Worm (Caenorhabditis elegans): ENCODE measurements around the gene Y46H3A.4.

Gene Y46H3A.4

ce11 chrV:1845977-1846376 is 35.0 kb upstream of the Y46H3A.4 start, which contains the start of gene T10B5.7:
TSS of gene T10B5.7 (plus strand) at chrV:1846201.
- TF ChIP-seq ama-1 (optimal IDR thresholded peaks at IDR 0.05) (no peak), pqm-1 (tag; optimal IDR thresholded peaks at IDR 0.05) (peak; percentile 62), dve-1 (tag; optimal IDR thresholded peaks at IDR 0.05; ENCODE audit: insufficient read depth) (peak; percentile 2), ces-1 (GFP tag; optimal IDR thresholded peaks at IDR 0.05) (no peak), nhr-28 (tag; optimal IDR thresholded peaks at IDR 0.05) (peak; percentile 75), dmd-6 (GFP tag; IDR thresholded peaks at IDR 0.05) (peak; percentile 19; the same call in 1 of the 2 replicates)

DNA sequence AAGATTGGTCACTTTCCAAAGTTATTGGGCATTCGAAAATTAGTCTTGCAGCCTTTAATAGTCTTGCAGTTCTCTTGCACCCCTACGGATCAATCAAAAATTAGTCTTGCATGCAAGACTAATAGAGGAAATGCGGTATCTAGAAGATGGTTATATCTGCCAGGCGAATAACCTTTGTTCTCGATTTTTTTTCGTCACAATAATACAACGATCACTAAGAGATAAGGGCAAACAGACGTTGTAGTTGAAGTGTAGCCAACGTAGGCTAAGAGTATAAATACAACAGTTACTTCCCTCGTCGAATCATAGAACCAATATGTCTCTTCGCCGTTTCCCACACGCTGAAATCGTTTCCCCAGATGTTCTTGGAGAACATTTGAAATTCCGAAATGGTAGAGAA is 30.8 kb upstream of the Y46H3A.4 start, which contains the start of gene T10B5.8:
Gene T10B5.8 (plus strand): TSS at position 301 of the 400 bp plus-strand sequence.
- TF ChIP-seq ztf-7 (tag; optimal IDR thresholded peaks at IDR 0.05) (no peak), nhr-42 (GFP tag; IDR thresholded peaks at IDR 0.05) (no peak), aha-1 (tag) (peak; percentile 3), nhr-28 (tag; optimal IDR thresholded peaks at IDR 0.05) (peak; percentile 66)

DNA sequence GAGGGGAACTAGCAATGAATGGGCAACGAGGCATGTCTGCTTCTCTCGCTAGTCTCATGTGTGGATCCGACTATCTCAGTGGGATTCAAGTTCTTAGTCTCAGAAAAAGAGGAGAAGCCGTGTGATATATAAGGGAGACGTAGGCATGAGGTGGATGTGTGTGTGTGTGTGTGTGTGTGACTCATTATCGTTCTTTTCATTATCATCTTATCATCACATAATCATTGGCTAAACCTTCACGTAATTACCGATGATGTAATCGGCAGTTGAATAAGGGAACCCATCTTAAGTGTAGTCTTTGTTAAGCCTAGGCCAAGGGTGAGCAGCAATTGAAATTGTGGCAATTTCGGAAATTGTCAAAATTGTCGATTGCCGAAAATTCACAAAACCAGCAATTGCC is 19.0 kb upstream of the Y46H3A.4 start, which contains the start of gene Y32G9B.1:
Gene Y32G9B.1 (minus strand): TSS at position 101 of the 400 bp plus-strand sequence.
- TF ChIP-seq R02D3.7 (tag; optimal IDR thresholded peaks at IDR 0.05) (no peak), ces-1 (GFP tag; optimal IDR thresholded peaks at IDR 0.05) (no peak), mdl-1 (tag; optimal IDR thresholded peaks at IDR 0.05) (peak in 1 of 2 experiments; percentile 20), ama-1 (optimal IDR thresholded peaks at IDR 0.05) (no peak), hlh-30 (tag; optimal IDR thresholded peaks at IDR 0.05; ENCODE audit: insufficient read depth) (peak; percentile 11), ztf-11 (tag; optimal IDR thresholded peaks at IDR 0.05) (no peak), nhr-28 (tag; optimal IDR thresholded peaks at IDR 0.05) (peak; percentile 3), daf-8 (GFP tag; IDR thresholded peaks at IDR 0.05) (no peak), mxl-3 (GFP tag; optimal IDR thresholded peaks at IDR 0.05) (peak; percentile 80), jun-1 (tag; optimal IDR thresholded peaks at IDR 0.05) (no peak)

DNA sequence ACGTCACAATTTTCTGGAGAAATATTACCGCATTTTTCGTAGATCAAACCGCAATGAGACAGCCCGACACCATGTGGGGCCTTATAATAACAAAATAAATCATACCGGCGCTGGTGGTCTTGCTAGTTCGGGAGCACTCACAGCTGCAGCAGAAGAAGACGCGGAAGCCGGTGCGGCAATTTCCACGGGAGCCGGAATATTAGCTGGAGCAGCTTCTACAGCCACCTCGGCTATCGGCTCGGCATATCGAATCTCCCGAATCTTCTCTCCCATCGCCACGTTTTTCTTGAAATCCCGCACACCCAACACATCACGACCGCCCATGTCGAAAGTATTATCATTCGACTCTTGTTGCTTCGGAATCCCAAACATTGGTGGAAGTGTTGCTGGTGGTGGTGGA is 13.6 kb upstream of the Y46H3A.4 start:
- TF ChIP-seq daf-8 (GFP tag; IDR thresholded peaks at IDR 0.05), result no peak
- no peak for TF ChIP-seq lin-15B (tag; optimal IDR thresholded peaks at IDR 0.05)
- 0 out of 2 replicates have a peak, but pooled peaks have one; percentile 14 for TF ChIP-seq ZK337.2 (GFP tag; IDR thresholded peaks at IDR 0.05)
- no peak for TF ChIP-seq hif-1 (tag; optimal IDR thresholded peaks at IDR 0.05)
- peak; percentile 58; the same call in 1 of the 2 replicates for TF ChIP-seq set-16 (GFP tag; IDR thresholded peaks at IDR 0.05)
- TF ChIP-seq jun-1 (tag; optimal IDR thresholded peaks at IDR 0.05), result no peak

DNA sequence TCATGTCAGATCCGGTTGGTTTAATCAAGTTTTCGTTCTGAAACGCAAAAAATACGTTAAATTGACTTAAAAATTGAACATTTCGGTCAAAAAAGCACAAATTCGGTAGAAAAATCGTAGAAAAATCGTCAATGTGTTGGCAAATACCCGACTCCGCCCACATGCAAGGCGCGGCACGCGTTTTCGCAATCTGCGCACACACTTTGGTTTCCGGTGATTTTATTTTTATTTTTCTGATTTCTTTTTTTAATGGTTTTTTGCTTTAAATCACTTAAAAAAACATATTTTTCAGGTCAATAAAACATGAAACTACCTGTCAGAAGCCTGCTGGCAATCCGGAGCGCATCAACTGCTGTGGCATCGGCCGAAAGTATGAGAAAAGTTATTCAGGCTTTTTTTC is 10.4 kb upstream of the Y46H3A.4 start, which contains the start of the genes gly-7 and mrpl-39:
Gene gly-7 (minus strand): TSS at position 37 of the 400 bp plus-strand sequence.
Gene mrpl-39 (plus strand): TSS at position 293 of the 400 bp plus-strand sequence.
- no peak for TF ChIP-seq nhr-77 (tag; optimal IDR thresholded peaks at IDR 0.05)
- TF ChIP-seq zfp-2 (tag; optimal IDR thresholded peaks at IDR 0.05), result no peak
- no peak for TF ChIP-seq ctbp-1 (GFP tag; IDR thresholded peaks at IDR 0.05)
- TF ChIP-seq F44E2.7 (GFP tag; IDR thresholded peaks at IDR 0.05), result no peak
- TF ChIP-seq snpc-1.2 (GFP tag; IDR thresholded peaks at IDR 0.05), result no peak
- no peak for TF ChIP-seq lir-3 (tag; optimal IDR thresholded peaks at IDR 0.05)
- no peak for TF ChIP-seq ceh-82 (tag; optimal IDR thresholded peaks at IDR 0.05)
- TF ChIP-seq nhr-41 (GFP tag; IDR thresholded peaks at IDR 0.05), result no peak
- no peak for TF ChIP-seq lin-29 (GFP tag; IDR thresholded peaks at IDR 0.05)
- TF ChIP-seq ZK337.2 (GFP tag; IDR thresholded peaks at IDR 0.05), result no peak
- TF ChIP-seq ces-1 (GFP tag; optimal IDR thresholded peaks at IDR 0.05), result no peak
- peak; percentile 97 for TF ChIP-seq lin-1 (GFP tag; IDR thresholded peaks at IDR 0.05)
- no peak for TF ChIP-seq nhr-11 (tag; optimal IDR thresholded peaks at IDR 0.05)
- no peak for TF ChIP-seq hlh-30 (tag; optimal IDR thresholded peaks at IDR 0.05; ENCODE audit: insufficient read depth)
- no peak for TF ChIP-seq ztf-11 (tag; optimal IDR thresholded peaks at IDR 0.05)
- TF ChIP-seq skn-1 (tag; optimal IDR thresholded peaks at IDR 0.05), result no peak
- peak; percentile 76 for TF ChIP-seq mes-2 (tag; optimal IDR thresholded peaks at IDR 0.05; ENCODE audit: poor library complexity, severe bottlenecking)
- no peak for TF ChIP-seq ceh-20 (GFP tag; IDR thresholded peaks at IDR 0.05)
- TF ChIP-seq R02D3.7 (tag; optimal IDR thresholded peaks at IDR 0.05), result no peak
- TF ChIP-seq unc-130 (GFP tag; optimal IDR thresholded peaks at IDR 0.05), result no peak
- no peak for TF ChIP-seq T20F7.1 (GFP tag; optimal IDR thresholded peaks at IDR 0.05)
- TF ChIP-seq hmg-1.1 (GFP tag; IDR thresholded peaks at IDR 0.05), result no peak
- no peak for TF ChIP-seq ztf-7 (tag; optimal IDR thresholded peaks at IDR 0.05)
- TF ChIP-seq nhr-42 (GFP tag; IDR thresholded peaks at IDR 0.05), result no peak
- peak in 1 of 2 experiments; percentile 50 for TF ChIP-seq lsy-2 (tag; optimal IDR thresholded peaks at IDR 0.05)
- no peak for TF ChIP-seq dve-1 (tag; optimal IDR thresholded peaks at IDR 0.05; ENCODE audit: insufficient read depth)
- no peak for TF ChIP-seq fkh-10 (GFP tag; optimal IDR thresholded peaks at IDR 0.05)
- no peak for TF ChIP-seq zip-11 (GFP tag; IDR thresholded peaks at IDR 0.05)
- TF ChIP-seq rbr-2 (tag; optimal IDR thresholded peaks at IDR 0.05), result no peak
